Worm (Caenorhabditis elegans) whole organism, midembryonic: ENCODE measurements around the gene F58A3.4.

Experiments used
- T22C8.4 ChIP-seq: fragments of 200-800 bp; sonication (Bioruptor generic); IDR thresholded peaks from 2 replicates; pipeline ENCODE4 v1.3.6; 2022; ENCODE audit warnings: missing genetic modification characterization, missing compliant biosample characterization
- cog-1 ChIP-seq: sonication (generic microtip); optimal IDR thresholded peaks from 2 replicates; lab custom pipeline; 2016; ENCODE audit warnings: missing genetic modification characterization, missing compliant biosample characterization
- flt-1 ChIP-seq: fragments of 200-800 bp; sonication (Bioruptor generic); IDR thresholded peaks from 2 replicates; pipeline ENCODE4 v1.3.6; 2022; ENCODE audit warnings: missing genetic modification characterization, missing compliant biosample characterization
- klf-2 ChIP-seq: fragments of 200-800 bp; sonication (Bioruptor generic); conservative IDR thresholded peaks from 2 replicates; pipeline ENCODE4 v1.3.6; 2022; ENCODE audit warnings: missing genetic modification reagents, missing genetic modification characterization, missing compliant biosample characterization
- med-1 ChIP-seq: sonication (generic microtip); optimal IDR thresholded peaks from 2 replicates; lab custom pipeline; 2017; ENCODE audit warnings: missing genetic modification characterization, mild to moderate bottlenecking, missing compliant biosample characterization, antibody characterized with exemption, missing genetic modification reagents; ENCODE audit not compliant: insufficient read depth
- ref-1 ChIP-seq: fragments of 200-800 bp; sonication (Bioruptor generic); conservative IDR thresholded peaks from 2 replicates; pipeline ENCODE4 v1.3.6; 2022; ENCODE audit warnings: missing genetic modification reagents, missing genetic modification characterization, missing compliant biosample characterization
- tab-1 ChIP-seq: fragments of 200-800 bp; sonication (Bioruptor generic); IDR thresholded peaks from 2 replicates; pipeline ENCODE4 v1.3.6; 2022; ENCODE audit warnings: missing genetic modification characterization, missing compliant biosample characterization
- ztf-23 ChIP-seq: fragments of 200-800 bp; sonication (Bioruptor generic); IDR thresholded peaks from 2 replicates; pipeline ENCODE4 v1.3.6; 2022; ENCODE audit warnings: missing genetic modification reagents, missing genetic modification characterization, missing compliant biosample characterization
- ztf-29 ChIP-seq: fragments of 200-800 bp; sonication (Bioruptor generic); IDR thresholded peaks from 2 replicates; pipeline ENCODE4 v1.3.6; 2022; ENCODE audit warnings: missing genetic modification reagents, missing genetic modification characterization, missing compliant biosample characterization

F58A3.4 gene

ce11 chrX:11010565-11010964 lies at the start of gene F58A3.4:
TSS of gene F58A3.4 (minus strand) at chrX:11010665.
- TF ChIP-seq flt-1 (GFP tag; lab: Robert Waterston, UW) = no peak
- no peak for TF ChIP-seq T22C8.4
- TF ChIP-seq klf-2 = no peak
- TF ChIP-seq ztf-23 (GFP tag; lab: Robert Waterston, UW) = no peak
- TF ChIP-seq ref-1 (GFP tag; lab: Robert Waterston, UW) = no peak
- no peak for TF ChIP-seq ztf-29 (GFP tag; lab: Robert Waterston, UW)
- TF ChIP-seq med-1 (GFP tag; lab: Kevin White, UChicago) = no peak
- TF ChIP-seq cog-1 (tag; lab: Kevin White, UChicago) = no peak
- no peak for TF ChIP-seq tab-1 (GFP tag; lab: Robert Waterston, UW)

DNA sequence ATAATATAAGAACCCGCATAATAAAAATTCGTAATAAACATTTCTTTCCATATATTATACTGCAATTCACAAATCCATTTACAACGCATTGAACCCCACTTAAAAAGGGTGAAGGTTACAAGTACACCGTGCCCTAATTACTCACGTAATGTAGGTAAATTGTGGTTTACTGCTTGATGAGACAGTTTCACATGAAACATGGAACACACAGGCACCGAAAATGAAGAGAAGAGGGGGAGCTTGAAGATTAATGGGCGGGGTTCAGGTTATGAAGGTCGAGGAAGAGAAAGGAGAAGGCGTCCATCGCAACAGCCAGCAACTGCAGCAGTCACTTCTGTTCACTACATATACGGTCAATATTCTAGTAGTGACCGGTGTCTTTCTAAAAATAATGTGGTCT lies 49.3 kb upstream of the F58A3.4 start, which contains the start of gene lpr-6:
lpr-6 (plus strand) TSS at position 251 of the 400 bp plus-strand sequence.
- TF ChIP-seq ztf-29 (GFP tag; lab: Robert Waterston, UW) (no peak), med-1 (GFP tag; lab: Kevin White, UChicago) (no peak)

- TF ChIP-seq flt-1 (GFP tag; lab: Robert Waterston, UW) = no peak
- no peak for TF ChIP-seq ztf-23 (GFP tag; lab: Robert Waterston, UW)
- no peak for TF ChIP-seq ref-1 (GFP tag; lab: Robert Waterston, UW)
- TF ChIP-seq tab-1 (GFP tag; lab: Robert Waterston, UW) = no peak
- TF ChIP-seq cog-1 (tag; lab: Kevin White, UChicago) = no peak
- no peak for TF ChIP-seq T22C8.4
- TF ChIP-seq ztf-29 (GFP tag; lab: Robert Waterston, UW) = no peak
- TF ChIP-seq klf-2 = no peak
- TF ChIP-seq med-1 (GFP tag; lab: Kevin White, UChicago) = no peak
These were observed 46.6 kb upstream of the F58A3.4 start, which contains the start of gene lpr-3 for ce11 chrX:11057028-11057427. TSS of gene lpr-3 (plus strand) at chrX:11057401.

ce11 chrX:11053615-11054014 lies 43.1 kb upstream of the F58A3.4 start, which contains the start of gene C09F12.2:
TSS of gene C09F12.2 (plus strand) at chrX:11053915.
- TF ChIP-seq T22C8.4 = no peak
- TF ChIP-seq cog-1 (tag; lab: Kevin White, UChicago) = no peak
- TF ChIP-seq tab-1 (GFP tag; lab: Robert Waterston, UW) = no peak
- no peak for TF ChIP-seq ref-1 (GFP tag; lab: Robert Waterston, UW)
- TF ChIP-seq ztf-23 (GFP tag; lab: Robert Waterston, UW) = no peak
- no peak for TF ChIP-seq med-1 (GFP tag; lab: Kevin White, UChicago)
- no peak for TF ChIP-seq ztf-29 (GFP tag; lab: Robert Waterston, UW)
- TF ChIP-seq flt-1 (GFP tag; lab: Robert Waterston, UW) = no peak
- TF ChIP-seq klf-2 = no peak

ce11 chrX:11050335-11050734 lies 39.9 kb upstream of the F58A3.4 start:
- TF ChIP-seq ztf-29 (GFP tag; lab: Robert Waterston, UW) (no peak), cog-1 (tag; lab: Kevin White, UChicago) (no peak), ref-1 (GFP tag; lab: Robert Waterston, UW) (no peak), klf-2 (no peak), med-1 (GFP tag; lab: Kevin White, UChicago) (no peak), T22C8.4 (no peak), ztf-23 (GFP tag; lab: Robert Waterston, UW) (no peak), flt-1 (GFP tag; lab: Robert Waterston, UW) (no peak), tab-1 (GFP tag; lab: Robert Waterston, UW) (no peak)

ce11 chrX:11047183-11047582 lies 36.7 kb upstream of the F58A3.4 start, which contains the start of gene clc-1:
TSS of gene clc-1 (plus strand) at chrX:11047446.
- TF ChIP-seq ztf-29 (GFP tag; lab: Robert Waterston, UW) = no peak
- TF ChIP-seq tab-1 (GFP tag; lab: Robert Waterston, UW) = no peak
- TF ChIP-seq T22C8.4 = no peak
- TF ChIP-seq med-1 (GFP tag; lab: Kevin White, UChicago) = no peak
- no peak for TF ChIP-seq ztf-23 (GFP tag; lab: Robert Waterston, UW)
- TF ChIP-seq klf-2 = no peak
- no peak for TF ChIP-seq flt-1 (GFP tag; lab: Robert Waterston, UW)
- no peak for TF ChIP-seq ref-1 (GFP tag; lab: Robert Waterston, UW)
- TF ChIP-seq cog-1 (tag; lab: Kevin White, UChicago) = no peak

DNA sequence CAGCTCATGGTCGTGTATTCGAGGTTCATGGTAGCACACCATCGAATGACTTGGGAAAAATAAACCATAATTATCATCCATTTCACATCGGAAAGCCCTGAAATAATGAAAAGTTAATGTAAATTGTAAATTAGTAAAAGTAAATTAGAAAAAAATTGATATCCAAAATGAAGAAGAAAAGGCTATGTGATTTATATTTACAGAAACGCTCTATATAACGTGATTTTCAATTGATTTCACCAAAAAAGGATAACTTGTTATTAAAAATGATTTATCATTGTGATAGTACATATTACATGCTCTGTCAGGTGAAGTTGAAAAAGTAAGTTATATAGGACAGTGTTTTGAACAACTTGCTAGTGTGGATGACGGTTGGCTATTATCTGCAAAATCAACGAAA lies 32.3 kb upstream of the F58A3.4 start, which contains the start of gene C09F12.3:
C09F12.3 (minus strand) TSS at position 101 of the 400 bp plus-strand sequence.
- TF ChIP-seq ztf-29 (GFP tag; lab: Robert Waterston, UW) (no peak), med-1 (GFP tag; lab: Kevin White, UChicago) (no peak), cog-1 (tag; lab: Kevin White, UChicago) (no peak), ref-1 (GFP tag; lab: Robert Waterston, UW) (no peak), T22C8.4 (no peak), klf-2 (no peak), flt-1 (GFP tag; lab: Robert Waterston, UW) (no peak), tab-1 (GFP tag; lab: Robert Waterston, UW) (no peak), ztf-23 (GFP tag; lab: Robert Waterston, UW) (no peak)

DNA sequence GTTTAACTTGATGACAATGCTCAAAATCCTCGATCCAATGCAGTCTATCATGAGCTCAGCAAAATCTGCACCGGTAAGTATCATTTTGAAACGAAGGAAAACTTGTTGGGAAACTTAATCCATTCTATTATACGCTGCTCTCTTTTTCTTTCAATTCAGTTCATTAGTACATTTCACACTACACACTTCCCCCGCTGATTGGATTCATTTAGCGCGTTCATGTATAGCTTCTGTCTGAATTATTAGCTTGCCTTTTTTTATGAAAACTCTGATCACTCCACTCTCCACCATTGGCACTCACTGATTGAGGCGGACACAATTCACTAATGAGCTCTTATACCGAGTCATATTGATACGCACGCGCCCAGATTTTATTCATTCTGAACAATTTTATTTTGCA lies 27.8 kb upstream of the F58A3.4 start:
- no peak for TF ChIP-seq flt-1 (GFP tag; lab: Robert Waterston, UW)

ce11 chrX:11036114-11037087 lies 25.9 kb upstream of the F58A3.4 start:
- TF ChIP-seq cog-1 (tag; lab: Kevin White, UChicago) = no peak
- no peak for TF ChIP-seq ztf-23 (GFP tag; lab: Robert Waterston, UW)
- TF ChIP-seq T22C8.4 = no peak
- TF ChIP-seq ref-1 (GFP tag; lab: Robert Waterston, UW) = no peak
- no peak for TF ChIP-seq flt-1 (GFP tag; lab: Robert Waterston, UW)
- TF ChIP-seq ztf-29 (GFP tag; lab: Robert Waterston, UW) = no peak
- no peak for TF ChIP-seq tab-1 (GFP tag; lab: Robert Waterston, UW)
- no peak for TF ChIP-seq med-1 (GFP tag; lab: Kevin White, UChicago)
- TF ChIP-seq klf-2 = no peak
